Fruit fly (Drosophila melanogaster): ENCODE measurements around the gene mei-217.

mei-217 gene

dm6 chrX:17175558-17176189 lies 32.9 kb upstream of the mei-217 start (continued):
- no peak for TF ChIP-seq CG12769 (tag; optimal IDR thresholded peaks at IDR 0.05)
- peak; percentile 58; the same call in 1 of the 2 replicates for TF ChIP-seq CG42726 (GFP tag; IDR thresholded peaks at IDR 0.05; ENCODE audit: partially characterized antibody)
- TF ChIP-seq gt (GFP tag; IDR thresholded peaks at IDR 0.05) = no peak
- TF ChIP-seq CG10462 (GFP tag; optimal IDR thresholded peaks at IDR 0.05) = no peak
- peak; percentile 46 for TF ChIP-seq lilli (GFP tag; optimal IDR thresholded peaks at IDR 0.05)
- no peak for TF ChIP-seq NfI (GFP tag; optimal IDR thresholded peaks at IDR 0.05)
- no peak for TF ChIP-seq lab (GFP tag; optimal IDR thresholded peaks at IDR 0.05)
- peak; percentile 15; the same call in 1 of the 3 replicates for TF ChIP-seq dysf (GFP tag; IDR thresholded peaks at IDR 0.05)
- TF ChIP-seq CG13775 (GFP tag; optimal IDR thresholded peaks at IDR 0.05) = no peak
- TF ChIP-seq CG11504 (tag; optimal IDR thresholded peaks at IDR 0.05) = peak; percentile 69
- peak; percentile 24 for TF ChIP-seq Antp (GFP tag; optimal IDR thresholded peaks at IDR 0.05)
- no peak for TF ChIP-seq CG6683 (GFP tag; optimal IDR thresholded peaks at IDR 0.05)
- no peak for TF ChIP-seq Tbp (GFP tag; optimal IDR thresholded peaks at IDR 0.05)
- no peak for TF ChIP-seq CG11085 (GFP tag; IDR thresholded peaks at IDR 0.05)
- TF ChIP-seq Ada2b (GFP tag; IDR thresholded peaks at IDR 0.05) = no peak
- TF ChIP-seq Xrp1 (GFP tag; IDR thresholded peaks at IDR 0.05) = no peak
- no peak for TF ChIP-seq ara (GFP tag; IDR thresholded peaks at IDR 0.05)
- TF ChIP-seq CG9437 (GFP tag; optimal IDR thresholded peaks at IDR 0.05) = no peak
- no peak for TF ChIP-seq ind (GFP tag; optimal IDR thresholded peaks at IDR 0.05)
- TF ChIP-seq BtbVII (GFP tag; optimal IDR thresholded peaks at IDR 0.05) = no peak
- TF ChIP-seq ap (GFP tag; IDR thresholded peaks at IDR 0.05) = no peak
- TF ChIP-seq Vsx1 (GFP tag; optimal IDR thresholded peaks at IDR 0.05) = no peak
- peak; percentile 28 for TF ChIP-seq CG12659 (GFP tag; optimal IDR thresholded peaks at IDR 0.05)
- TF ChIP-seq kay (GFP tag; optimal IDR thresholded peaks at IDR 0.05) = no peak
- TF ChIP-seq tll (GFP tag; optimal IDR thresholded peaks at IDR 0.05) = no peak
- peak; percentile 54; the same call in 2 of the 3 replicates for TF ChIP-seq CG6791 (GFP tag; IDR thresholded peaks at IDR 0.05; ENCODE audit: partially characterized antibody)
- no peak for TF ChIP-seq CG31388 (GFP tag; optimal IDR thresholded peaks at IDR 0.05)
- TF ChIP-seq Atf3 (GFP tag; optimal IDR thresholded peaks at IDR 0.05) = no peak
- no peak for TF ChIP-seq CG11723 (GFP tag; optimal IDR thresholded peaks at IDR 0.05)
- no peak for TF ChIP-seq CG8089 (GFP tag; optimal IDR thresholded peaks at IDR 0.05)
- TF ChIP-seq CG16779 (GFP tag; IDR thresholded peaks at IDR 0.05) = no peak
- TF ChIP-seq vfl (GFP tag; optimal IDR thresholded peaks at IDR 0.05) = no peak
- peak; percentile 20 for TF ChIP-seq pnt (GFP tag; optimal IDR thresholded peaks at IDR 0.05)
- TF ChIP-seq CG8290 (GFP tag; optimal IDR thresholded peaks at IDR 0.05) = peak; percentile 61
- peak; percentile 38 to 74 for TF ChIP-seq CG8290 (tag; optimal IDR thresholded peaks at IDR 0.05)
- TF ChIP-seq ato (GFP tag; IDR thresholded peaks at IDR 0.05; ENCODE audit: partially characterized antibody) = no peak
- TF ChIP-seq insv (GFP tag; optimal IDR thresholded peaks at IDR 0.05) = peak in 1 of 2 experiments; percentile 27
- TF ChIP-seq NK7.1 (GFP tag; optimal IDR thresholded peaks at IDR 0.05) = no peak
- no peak for TF ChIP-seq otp (GFP tag; IDR thresholded peaks at IDR 0.05)
- TF ChIP-seq CG4617 (GFP tag; optimal IDR thresholded peaks at IDR 0.05; ENCODE audit: borderline replicate concordance) = no peak
- peak; percentile 63 for TF ChIP-seq CG10979 (tag; optimal IDR thresholded peaks at IDR 0.05)
- TF ChIP-seq CG12071 (GFP tag; optimal IDR thresholded peaks at IDR 0.05) = no peak
- no peak for TF ChIP-seq Dad (GFP tag; optimal IDR thresholded peaks at IDR 0.05)
- no peak for TF ChIP-seq Jarid2 (GFP tag; optimal IDR thresholded peaks at IDR 0.05)
- no peak for TF ChIP-seq CG17802 (tag; optimal IDR thresholded peaks at IDR 0.05)
- TF ChIP-seq zfh1 (GFP tag; IDR thresholded peaks at IDR 0.05) = no peak
- TF ChIP-seq TFAM (GFP tag; optimal IDR thresholded peaks at IDR 0.05) = no peak
- no peak for TF ChIP-seq CG10543 (GFP tag; optimal IDR thresholded peaks at IDR 0.05)
- TF ChIP-seq dan (GFP tag; IDR thresholded peaks at IDR 0.05) = no peak
- TF ChIP-seq lmd (GFP tag; IDR thresholded peaks at IDR 0.05) = no peak; the same call in 1 of the 2 replicates
